Fruit fly (Drosophila melanogaster) whole organism, prepupa: ENCODE results near the gene nbs.
A peak's percentile ranks its signal among the peaks of the same experiment; 100 is the strongest.

ENCODE experiments used
- Blimp-1 ChIP-seq: fragments of 200-800 bp; sonication (Bioruptor generic); optimal IDR thresholded peaks from 3 replicates; lab custom pipeline; 2017; ENCODE audit warnings: missing biosample characterization, missing genetic modification characterization, mild to moderate bottlenecking, moderate library complexity, missing genetic modification reagents
- CG11762 ChIP-seq: fragments of 200-800 bp; sonication (Bioruptor generic); optimal IDR thresholded peaks from 3 replicates; lab custom pipeline; 2016; ENCODE audit warnings: missing biosample characterization, missing genetic modification characterization; ENCODE audit not compliant: insufficient read depth
- CG15336 ChIP-seq: fragments of 200-800 bp; sonication (Bioruptor generic); IDR thresholded peaks from 2 replicates; pipeline ENCODE4 v1.3.6; 2022; ENCODE audit warnings: missing biosample characterization, missing genetic modification characterization
- CG16779 ChIP-seq: fragments of 200-800 bp; sonication (Bioruptor generic); optimal IDR thresholded peaks from 3 replicates; lab custom pipeline; 2017; ENCODE audit warnings: missing biosample characterization, mild to moderate bottlenecking, missing genetic modification characterization
- CG32006 ChIP-seq: fragments of 200-800 bp; sonication (Bioruptor generic); optimal IDR thresholded peaks from 3 replicates; lab custom pipeline; 2017; ENCODE audit warnings: missing biosample characterization, mild to moderate bottlenecking, missing genetic modification characterization
- CG8319 ChIP-seq: fragments of 200-800 bp; sonication (Bioruptor generic); optimal IDR thresholded peaks from 3 replicates; lab custom pipeline; 2016; ENCODE audit warnings: missing biosample characterization, missing genetic modification characterization
- Eip75B ChIP-seq: fragments of 200-800 bp; sonication (Bioruptor generic); optimal IDR thresholded peaks from 3 replicates; lab custom pipeline; 2016; ENCODE audit warnings: missing biosample characterization, missing genetic modification characterization
- Hr38 ChIP-seq: sonication (Bioruptor generic); optimal IDR thresholded peaks from 2 replicates; lab custom pipeline; 2016; ENCODE audit warnings: missing biosample characterization, missing genetic modification characterization
- Smox ChIP-seq: fragments of 200-800 bp; sonication (Bioruptor generic); optimal IDR thresholded peaks from 3 replicates; lab custom pipeline; 2016; ENCODE audit warnings: missing biosample characterization, missing genetic modification characterization
- Sox15 ChIP-seq: fragments of 200-800 bp; sonication (Bioruptor generic); optimal IDR thresholded peaks from 3 replicates; lab custom pipeline; 2016; ENCODE audit warnings: missing biosample characterization, missing genetic modification characterization
- dsx ChIP-seq: fragments of 200-800 bp; optimal IDR thresholded peaks from 3 replicates; lab custom pipeline; 2019; ENCODE audit warnings: missing biosample characterization, mild to moderate bottlenecking, missing genetic modification characterization, moderate library complexity; ENCODE audit not compliant: poor library complexity, severe bottlenecking
- net ChIP-seq: fragments of 200-800 bp; sonication (Bioruptor generic); optimal IDR thresholded peaks from 3 replicates; lab custom pipeline; 2016; ENCODE audit warnings: missing biosample characterization, missing genetic modification characterization
- salr ChIP-seq, 2 experiments: fragments of 200-800 bp; sonication (Bioruptor generic); optimal IDR thresholded peaks; 3 replicates each; lab custom pipeline; 2016 to 2018; ENCODE audit warnings: missing biosample characterization in 2 of 2, missing genetic modification characterization in 2 of 2, mild to moderate bottlenecking in 1 of 2

- no peak for TF ChIP-seq CG8319 (GFP tag; lab: Kevin White, UChicago)
- no peak for TF ChIP-seq Smox (GFP tag; lab: Kevin White, UChicago)
- TF ChIP-seq net = peak; percentile 43
- TF ChIP-seq CG11762 (GFP tag; lab: Kevin White, UChicago) = no peak
- TF ChIP-seq Sox15 (GFP tag; lab: Kevin White, UChicago) = no peak
- TF ChIP-seq CG15336 = peak; percentile 43
- TF ChIP-seq salr (GFP tag; optimal IDR thresholded peaks at IDR 0.05; lab: Kevin White, UChicago) = no peak
- no peak for TF ChIP-seq dsx (GFP tag; lab: Kevin White, UChicago)
- TF ChIP-seq Hr38 (GFP tag; lab: Kevin White, UChicago) = no peak
- no peak for TF ChIP-seq Blimp-1 (GFP tag; lab: Kevin White, UChicago)
- no peak for TF ChIP-seq CG32006 (GFP tag; lab: Kevin White, UChicago)
- TF ChIP-seq Eip75B (GFP tag; lab: Kevin White, UChicago) = no peak
- no peak for TF ChIP-seq CG16779 (tag; lab: Kevin White, UChicago)
Observed at dm6 chr3L:9690798-9691475, 32.1 kb downstream of the nbs start.
